Fruit fly (Drosophila melanogaster) whole organism, embryonic: ENCODE results near the gene CG17108.
A peak's percentile ranks its signal among the peaks of the same experiment; 100 is the strongest.

Source experiments
- Atf3 ChIP-seq: fragments of 200-800 bp; sonication (Bioruptor generic); optimal IDR thresholded peaks from 3 replicates; lab custom pipeline; 2016; ENCODE audit warnings: missing biosample characterization, missing genetic modification characterization
- CG11247 ChIP-seq: fragments of 200-800 bp; sonication (Bioruptor generic); IDR thresholded peaks from 2 replicates; pipeline ENCODE4 v1.3.6; 2022; ENCODE audit warnings: missing biosample characterization, missing genetic modification characterization
- CG11456 ChIP-seq: fragments of 200-800 bp; sonication (Bioruptor generic); IDR thresholded peaks from 3 replicates; pipeline ENCODE4 v1.3.6; 2022; ENCODE audit warnings: missing biosample characterization, missing genetic modification characterization
- CG12155 ChIP-seq: fragments of 200-800 bp; sonication (Bioruptor generic); optimal IDR thresholded peaks from 3 replicates; lab custom pipeline; 2016; ENCODE audit warnings: missing biosample characterization, missing genetic modification characterization
- CG1602 ChIP-seq: fragments of 200-800 bp; sonication (Bioruptor generic); optimal IDR thresholded peaks from 3 replicates; lab custom pipeline; 2016; ENCODE audit warnings: missing biosample characterization, missing genetic modification characterization
- CG16815 ChIP-seq: fragments of 200-800 bp; sonication (Bioruptor generic); optimal IDR thresholded peaks from 3 replicates; lab custom pipeline; 2017; ENCODE audit warnings: missing biosample characterization, mild to moderate bottlenecking, missing genetic modification characterization
- CG17328 ChIP-seq: fragments of 200-800 bp; sonication (Bioruptor generic); IDR thresholded peaks from 2 replicates; pipeline ENCODE4 v1.3.6; 2022; ENCODE audit warnings: missing biosample characterization, missing genetic modification characterization
- CG17359 ChIP-seq: fragments of 200-800 bp; sonication (Bioruptor generic); optimal IDR thresholded peaks from 3 replicates; lab custom pipeline; 2018; ENCODE audit warnings: missing biosample characterization, mild to moderate bottlenecking, missing genetic modification characterization, moderate library complexity
- CG18764 ChIP-seq: fragments of 200-800 bp; sonication (Bioruptor generic); optimal IDR thresholded peaks from 3 replicates; lab custom pipeline; 2016; ENCODE audit warnings: missing biosample characterization, missing genetic modification characterization
- CG2199 ChIP-seq: fragments of 200-800 bp; sonication (Bioruptor generic); IDR thresholded peaks from 3 replicates; pipeline ENCODE4 v1.3.6; 2022; ENCODE audit warnings: missing biosample characterization, missing genetic modification characterization
- CG3847 ChIP-seq: fragments of 200-800 bp; sonication (Bioruptor generic); IDR thresholded peaks from 2 replicates; pipeline ENCODE4 v1.3.6; 2022; ENCODE audit warnings: missing biosample characterization, missing genetic modification characterization
- CG4282 ChIP-seq: fragments of 200-800 bp; sonication (Bioruptor generic); optimal IDR thresholded peaks from 2 replicates; lab custom pipeline; 2016; ENCODE audit warnings: missing biosample characterization, missing genetic modification characterization
- CG4707 ChIP-seq: fragments of 200-800 bp; sonication (Bioruptor generic); optimal IDR thresholded peaks from 2 replicates; lab custom pipeline; 2018; ENCODE audit warnings: missing biosample characterization, mild to moderate bottlenecking, missing genetic modification characterization, moderate library complexity
- CG8765 ChIP-seq: fragments of 200-800 bp; sonication (Bioruptor generic); IDR thresholded peaks from 2 replicates; pipeline ENCODE4 v1.3.6; 2022; ENCODE audit warnings: missing biosample characterization, missing genetic modification characterization
- CG8944 ChIP-seq: fragments of 200-800 bp; sonication (Bioruptor generic); optimal IDR thresholded peaks from 3 replicates; lab custom pipeline; 2016; ENCODE audit warnings: missing biosample characterization, missing genetic modification characterization
- CHES-1-like ChIP-seq: fragments of 200-800 bp; sonication (Bioruptor generic); optimal IDR thresholded peaks from 2 replicates; lab custom pipeline; 2016; ENCODE audit warnings: missing biosample characterization, missing genetic modification characterization
- Doc3 ChIP-seq: fragments of 200-800 bp; sonication (Bioruptor generic); IDR thresholded peaks from 3 replicates; pipeline ENCODE4 v1.3.6; 2022; ENCODE audit warnings: missing biosample characterization, missing genetic modification characterization; ENCODE audit not compliant: partially characterized antibody
- Dref ChIP-seq: fragments of 200-800 bp; sonication (Bioruptor generic); IDR thresholded peaks from 2 replicates; pipeline ENCODE4 v1.3.6; 2022; ENCODE audit warnings: missing biosample characterization, missing genetic modification characterization
- HLH54F ChIP-seq: fragments of 200-800 bp; sonication (Bioruptor generic); optimal IDR thresholded peaks from 3 replicates; lab custom pipeline; 2016; ENCODE audit warnings: missing biosample characterization, missing genetic modification characterization
- HmgD ChIP-seq: fragments of 200-800 bp; sonication (Bioruptor generic); optimal IDR thresholded peaks from 3 replicates; lab custom pipeline; 2016; ENCODE audit warnings: missing biosample characterization, missing genetic modification characterization
- Hmr ChIP-seq: fragments of 200-800 bp; sonication (Bioruptor generic); optimal IDR thresholded peaks from 3 replicates; lab custom pipeline; 2017; ENCODE audit warnings: mild to moderate bottlenecking, missing biosample characterization, missing genetic modification reagents, missing genetic modification characterization
- Hr3 ChIP-seq: fragments of 200-800 bp; sonication (Bioruptor generic); optimal IDR thresholded peaks from 3 replicates; lab custom pipeline; 2016; ENCODE audit warnings: missing biosample characterization, missing genetic modification characterization
- Hr39 ChIP-seq: fragments of >200 bp; optimal IDR thresholded peaks from 2 replicates; lab custom pipeline; 2017
- Lhr ChIP-seq: fragments of 200-800 bp; sonication (Bioruptor generic); optimal IDR thresholded peaks from 3 replicates; lab custom pipeline; 2017; ENCODE audit warnings: mild to moderate bottlenecking, missing biosample characterization, missing genetic modification reagents, missing genetic modification characterization
- NC2α ChIP-seq: fragments of 200-800 bp; sonication (Bioruptor generic); optimal IDR thresholded peaks from 2 replicates; lab custom pipeline; 2016; ENCODE audit warnings: missing biosample characterization, missing genetic modification characterization
- NC2β ChIP-seq: fragments of 200-800 bp; sonication (Bioruptor generic); optimal IDR thresholded peaks from 2 replicates; lab custom pipeline; 2016; ENCODE audit warnings: missing biosample characterization, missing genetic modification characterization
- Pdp1 ChIP-seq, 2 experiments: fragments of 200-800 bp; sonication (Bioruptor generic); optimal IDR thresholded peaks; 3 replicates each; lab custom pipeline; 2016; ENCODE audit warnings: missing biosample characterization in 2 of 2, missing genetic modification characterization in 2 of 2, mild to moderate bottlenecking in 1 of 2, moderate library complexity in 1 of 2
- Sox100B ChIP-seq: fragments of 200-800 bp; sonication (Bioruptor generic); optimal IDR thresholded peaks from 3 replicates; lab custom pipeline; 2018; ENCODE audit warnings: missing biosample characterization, mild to moderate bottlenecking, missing genetic modification characterization
- Sry-β ChIP-seq: fragments of 200-800 bp; sonication (Bioruptor generic); optimal IDR thresholded peaks from 2 replicates; lab custom pipeline; 2018; ENCODE audit warnings: missing biosample characterization, mild to moderate bottlenecking, missing genetic modification characterization, moderate library complexity
- TFAM ChIP-seq: fragments of 200-800 bp; sonication (Bioruptor generic); optimal IDR thresholded peaks from 2 replicates; lab custom pipeline; 2017; ENCODE audit warnings: missing biosample characterization, missing genetic modification characterization, inconsistent platforms
- chinmo ChIP-seq: fragments of 200-800 bp; sonication (Bioruptor generic); IDR thresholded peaks from 4 replicates; pipeline ENCODE4 v1.3.6; 2022; ENCODE audit warnings: missing biosample characterization, missing genetic modification characterization; ENCODE audit not compliant: partially characterized antibody
- chm ChIP-seq: fragments of 200-800 bp; sonication (Bioruptor generic); IDR thresholded peaks from 2 replicates; pipeline ENCODE4 v1.3.6; 2022; ENCODE audit warnings: missing biosample characterization, missing genetic modification characterization
- dati ChIP-seq: fragments of 200-800 bp; sonication (Bioruptor generic); IDR thresholded peaks from 2 replicates; pipeline ENCODE4 v1.3.6; 2022; ENCODE audit warnings: missing biosample characterization, missing genetic modification characterization
- dpn ChIP-seq, 2 experiments: fragments of 200-800 bp; sonication (Bioruptor generic); optimal IDR thresholded peaks; 3 replicates each; lab custom pipeline; 2016; ENCODE audit warnings: missing biosample characterization in 2 of 2, missing genetic modification characterization in 2 of 2
- dysf ChIP-seq: fragments of 200-800 bp; sonication (Bioruptor generic); IDR thresholded peaks from 3 replicates; pipeline ENCODE4 v1.3.6; 2022; ENCODE audit warnings: missing biosample characterization, missing genetic modification characterization
- eyg ChIP-seq: fragments of 200-800 bp; sonication (Bioruptor generic); optimal IDR thresholded peaks from 3 replicates; lab custom pipeline; 2016; ENCODE audit warnings: missing biosample characterization, missing genetic modification characterization
- fru ChIP-seq: fragments of >200 bp; optimal IDR thresholded peaks from 2 replicates; lab custom pipeline; 2017
- gro ChIP-seq: fragments of 200-800 bp; sonication (Bioruptor generic); optimal IDR thresholded peaks from 2 replicates; lab custom pipeline; 2016; ENCODE audit warnings: missing biosample characterization, missing genetic modification characterization
- gt ChIP-seq: fragments of 200-800 bp; sonication (Bioruptor generic); IDR thresholded peaks from 2 replicates; pipeline ENCODE4 v1.3.6; 2022; ENCODE audit warnings: missing biosample characterization, missing genetic modification characterization
- klu ChIP-seq: fragments of 200-800 bp; sonication (Bioruptor generic); IDR thresholded peaks from 2 replicates; pipeline ENCODE4 v1.3.6; 2022; ENCODE audit warnings: missing biosample characterization, missing genetic modification characterization
- oc ChIP-seq: fragments of 200-800 bp; sonication (Bioruptor generic); optimal IDR thresholded peaks from 2 replicates; lab custom pipeline; 2018; ENCODE audit warnings: missing biosample characterization, mild to moderate bottlenecking, missing genetic modification characterization, moderate library complexity
- peb ChIP-seq: fragments of 200-800 bp; sonication (Bioruptor generic); IDR thresholded peaks from 2 replicates; pipeline ENCODE4 v1.3.6; 2022; ENCODE audit warnings: missing biosample characterization, missing genetic modification characterization
- prd ChIP-seq, 3 experiments: fragments of >200 bp in 2 of 3; fragments of 200-800 bp in 1 of 3; sonication (Bioruptor generic) in 1 of 3; optimal IDR thresholded peaks in 2 of 3; IDR thresholded peaks in 1 of 3; 2 replicates in 2 of 3; 3 replicates in 1 of 3; pipeline versions ENCODE4 v1.3.6 to Lab custom; 2017 to 2022; ENCODE audit warnings: missing biosample characterization in 1 of 3, missing genetic modification characterization in 1 of 3
- schlank ChIP-seq: fragments of 200-800 bp; sonication (Bioruptor generic); optimal IDR thresholded peaks from 2 replicates; lab custom pipeline; 2018; ENCODE audit warnings: missing biosample characterization, mild to moderate bottlenecking, missing genetic modification characterization
- sens ChIP-seq: fragments of 200-800 bp; sonication (Bioruptor generic); peaks from one replicate; lab custom pipeline; 2016; ENCODE audit warnings: missing biosample characterization, missing genetic modification characterization
- sqz ChIP-seq: fragments of 200-800 bp; sonication (Bioruptor generic); optimal IDR thresholded peaks from 3 replicates; lab custom pipeline; 2018; ENCODE audit warnings: missing biosample characterization, mild to moderate bottlenecking, missing genetic modification characterization
- vvl ChIP-seq: fragments of 200-800 bp; sonication (Bioruptor generic); IDR thresholded peaks from 2 replicates; pipeline ENCODE4 v1.3.6; 2022; ENCODE audit warnings: missing biosample characterization, missing genetic modification characterization
- zen ChIP-seq: fragments of 200-800 bp; sonication (Bioruptor generic); optimal IDR thresholded peaks from 3 replicates; lab custom pipeline; 2018; ENCODE audit warnings: missing biosample characterization, mild to moderate bottlenecking, missing genetic modification characterization, moderate library complexity
- zen2 ChIP-seq: fragments of 200-800 bp; sonication (Bioruptor generic); IDR thresholded peaks from 3 replicates; pipeline ENCODE4 v1.3.6; 2022; ENCODE audit warnings: missing biosample characterization, missing genetic modification characterization; ENCODE audit not compliant: partially characterized antibody
- zfh2 ChIP-seq: fragments of 200-800 bp; sonication (Bioruptor generic); optimal IDR thresholded peaks from 2 replicates; lab custom pipeline; 2016; ENCODE audit warnings: missing biosample characterization, missing genetic modification characterization

Gene CG17108

DNA sequence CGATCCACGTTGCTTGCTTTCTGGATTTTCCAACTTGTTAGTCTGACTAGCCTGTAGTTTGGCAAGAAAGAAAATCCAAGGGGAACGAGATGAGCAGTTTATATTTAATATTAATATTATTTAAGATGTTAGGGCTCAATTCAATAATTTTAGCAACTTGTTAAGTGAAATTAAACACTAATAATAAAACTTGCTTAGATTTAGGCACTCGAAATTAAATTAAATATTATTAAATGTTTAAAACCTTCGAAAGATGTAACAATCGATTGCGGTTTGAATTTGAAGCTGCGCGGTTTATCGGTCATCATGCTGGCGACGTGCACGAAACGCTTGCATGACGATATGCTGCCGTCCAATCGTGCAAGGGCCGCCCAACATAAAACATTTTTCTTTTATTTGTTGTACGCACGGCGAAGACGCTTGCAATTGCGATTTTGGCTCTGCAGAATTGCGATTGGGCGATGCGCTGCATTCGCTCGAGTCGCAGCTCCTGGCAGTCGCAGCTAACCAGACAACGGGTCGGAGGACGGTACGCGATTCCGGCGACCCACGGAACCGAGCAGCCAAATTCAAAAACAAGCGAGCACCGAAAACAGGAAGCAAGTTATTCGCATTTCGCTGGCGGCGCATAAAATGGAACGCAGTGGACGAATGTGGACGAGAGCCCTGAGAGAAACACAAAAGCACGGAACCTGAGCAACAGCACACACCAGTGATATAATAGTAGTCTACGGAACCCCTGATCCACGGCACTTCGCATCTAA, 43.3 kb upstream of the CG17108 start, which contains the start of the genes Vha16-5 and CG12299 (continued):
- TF ChIP-seq vvl (GFP tag; lab: Robert Waterston, UW) (peak; percentile 95), CG2199 (GFP tag; lab: Robert Waterston, UW) (peak; percentile 75; the same call in 1 of the 3 replicates), NC2α (GFP tag; lab: Kevin White, UChicago) (peak; percentile 14), dati (GFP tag; lab: Robert Waterston, UW) (peak; percentile 73), Sox100B (GFP tag; lab: Kevin White, UChicago) (no peak), oc (tag; lab: Kevin White, UChicago) (no peak), HmgD (GFP tag; lab: Kevin White, UChicago) (peak; percentile 91), Dref (GFP tag; lab: Robert Waterston, UW) (peak; percentile 74), CG1602 (peak; percentile 85), sens (GFP tag; lab: Kevin White, UChicago) (peak; percentile 96), CG3847 (GFP tag; lab: Robert Waterston, UW) (peak; percentile 90), NC2β (GFP tag; lab: Kevin White, UChicago) (peak; percentile 85), HLH54F (GFP tag; lab: Kevin White, UChicago) (peak; percentile 93), gro (peak; percentile 76), CG17328 (GFP tag; lab: Robert Waterston, UW) (peak; percentile 93), prd (optimal IDR thresholded peaks at IDR 0.05; lab: Kevin White, UChicago) (no peak), prd (GFP tag; IDR thresholded peaks at IDR 0.05; lab: Robert Waterston, UW) (peak; percentile 95), schlank (tag; lab: Kevin White, UChicago) (no peak), TFAM (GFP tag; lab: Kevin White, UChicago) (no peak), CG11247 (GFP tag; lab: Robert Waterston, UW) (peak; percentile 88), CG4707 (GFP tag; lab: Kevin White, UChicago) (no peak), chinmo (peak; percentile 87; the same call in 3 of the 4 replicates), Doc3 (peak; percentile 47; the same call in 1 of the 3 replicates), CHES-1-like (peak; percentile 87), CG17359 (tag; lab: Kevin White, UChicago) (peak; percentile 79), chm (peak; percentile 97), peb (GFP tag; lab: Robert Waterston, UW) (peak; percentile 82), Hr3 (GFP tag; lab: Kevin White, UChicago) (peak; percentile 81), CG8944 (GFP tag; lab: Kevin White, UChicago) (peak; percentile 82), gt (peak; percentile 69), dpn (GFP tag; optimal IDR thresholded peaks at IDR 0.05; lab: Kevin White, UChicago) (peak in 1 of 2 experiments; percentile 90), dysf (GFP tag; lab: Robert Waterston, UW) (peak; percentile 91), CG4282 (GFP tag; lab: Kevin White, UChicago) (peak; percentile 93), klu (GFP tag; lab: Robert Waterston, UW) (peak; percentile 54; the same call in 1 of the 2 replicates), CG12155 (GFP tag; lab: Kevin White, UChicago) (peak; percentile 81), Atf3 (GFP tag; lab: Kevin White, UChicago) (peak; percentile 62), Pdp1 (GFP tag; optimal IDR thresholded peaks at IDR 0.05; lab: Kevin White, UChicago) (peak; percentile 84 to 88), CG8765 (GFP tag; lab: Robert Waterston, UW) (peak; percentile 88; the same call in 1 of the 2 replicates), Sry-β (GFP tag; lab: Kevin White, UChicago) (no peak), CG16815 (GFP tag; lab: Kevin White, UChicago) (peak; percentile 76), sqz (GFP tag; lab: Kevin White, UChicago) (no peak), Hr39 (lab: Kevin White, UChicago) (no peak), Lhr (GFP tag; lab: Kevin White, UChicago) (peak; percentile 2), Hmr (GFP tag; lab: Kevin White, UChicago) (no peak), zfh2 (peak; percentile 89), CG11456 (peak; percentile 95), eyg (GFP tag; lab: Kevin White, UChicago) (peak; percentile 74), zen (tag; lab: Kevin White, UChicago) (peak; percentile 94), zen2 (GFP tag; lab: Robert Waterston, UW) (peak; percentile 57; the same call in 1 of the 3 replicates), fru (lab: Kevin White, UChicago) (no peak), CG18764 (GFP tag; lab: Kevin White, UChicago) (peak; percentile 99)
